Fruit fly (Drosophila melanogaster): Measurements from ENCODE around the gene CG32204.

CG32204 gene

DNA sequence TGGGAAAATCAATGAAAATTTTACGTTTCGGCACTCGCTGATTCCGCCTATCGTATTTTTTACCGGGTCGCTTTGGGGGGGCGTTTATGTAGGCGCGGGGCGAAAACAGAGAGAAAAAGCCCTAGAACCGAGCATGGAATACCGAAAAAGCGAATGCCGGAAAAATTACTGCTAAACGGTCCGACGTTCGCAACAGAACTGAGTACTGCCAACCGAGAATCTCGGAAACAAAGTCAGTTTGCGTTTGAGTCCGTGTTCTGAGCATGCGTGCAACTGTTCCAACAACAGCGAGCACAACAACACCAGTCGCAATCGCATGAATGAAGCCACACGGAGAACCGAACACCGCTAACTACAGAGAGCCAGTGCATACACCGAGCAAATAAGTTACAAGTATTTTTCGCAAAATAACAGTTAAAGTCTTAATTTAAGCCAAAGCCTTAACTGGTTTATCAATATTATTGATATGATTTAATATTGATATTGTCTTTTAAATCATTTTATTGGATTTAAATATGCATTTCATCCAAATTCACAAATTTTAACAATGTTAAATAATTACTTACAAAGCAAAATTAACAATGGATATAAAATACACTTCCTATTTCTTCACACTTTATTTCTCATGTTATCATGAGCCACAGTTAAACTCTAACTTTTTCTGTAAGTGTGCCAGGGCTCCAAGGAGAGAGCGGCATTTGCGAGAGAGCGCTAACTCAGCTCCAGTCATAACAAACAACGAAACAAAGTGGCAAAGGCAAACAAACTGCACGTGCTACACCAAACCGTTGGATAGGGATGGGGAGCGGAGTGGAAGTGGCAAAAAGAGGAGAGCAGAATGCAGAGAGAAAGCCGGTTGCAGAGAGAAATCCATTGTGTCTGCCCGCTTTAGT is 55.3 kb downstream of the CG32204 start, which contains the start of gene CG3961 (continued):
- TF ChIP-seq pros (GFP tag; optimal IDR thresholded peaks at IDR 0.05) (peak; percentile 56), mirr (GFP tag; optimal IDR thresholded peaks at IDR 0.05) (peak; percentile 67), Jarid2 (GFP tag; optimal IDR thresholded peaks at IDR 0.05) (peak; percentile 66), wdn (GFP tag; IDR thresholded peaks at IDR 0.05) (peak; percentile 80), Optix (GFP tag; IDR thresholded peaks at IDR 0.05) (no peak), MESR4 (GFP tag; optimal IDR thresholded peaks at IDR 0.05) (peak; percentile 31), sim (GFP tag; IDR thresholded peaks at IDR 0.05) (peak; percentile 80; the same call in 1 of the 2 replicates), CG6791 (GFP tag; IDR thresholded peaks at IDR 0.05; ENCODE audit: partially characterized antibody) (0 out of 3 replicates have a peak, but pooled peaks have one; percentile 21), CG14710 (tag; optimal IDR thresholded peaks at IDR 0.05) (peak; percentile 98), kni (GFP tag; optimal IDR thresholded peaks at IDR 0.05) (peak; percentile 86), CG34422 (GFP tag; IDR thresholded peaks at IDR 0.05) (peak; percentile 93), esg (GFP tag; conservative IDR thresholded peaks at IDR 0.05) (peak; percentile 94), Dbx (GFP tag; IDR thresholded peaks at IDR 0.05) (peak; percentile 80), chm (GFP tag; IDR thresholded peaks at IDR 0.05) (peak; percentile 83; the same call in 1 of the 2 replicates), bbx (GFP tag; IDR thresholded peaks at IDR 0.05; ENCODE audit: partially characterized antibody) (0 out of 2 replicates have a peak, but pooled peaks have one; percentile 17), h (optimal IDR thresholded peaks at IDR 0.05) (no peak), Dip3 (GFP tag; optimal IDR thresholded peaks at IDR 0.05) (peak; percentile 63), Bgb (GFP tag; IDR thresholded peaks at IDR 0.05; ENCODE audit: partially characterized antibody) (no peak; the same call in 1 of the 2 replicates), zf30C (GFP tag; optimal IDR thresholded peaks at IDR 0.05) (peak; percentile 92), GATAe (GFP tag; conservative IDR thresholded peaks at IDR 0.05) (peak; percentile 66), CG15011 (GFP tag; optimal IDR thresholded peaks at IDR 0.05) (peak; percentile 97), CG12942 (GFP tag; optimal IDR thresholded peaks at IDR 0.05) (peak; percentile 97), crol (GFP tag; IDR thresholded peaks at IDR 0.05) (peak; percentile 97), sens-2 (GFP tag; IDR thresholded peaks at IDR 0.05) (no peak; the same call in 1 of the 2 replicates), Ssrp (tag; optimal IDR thresholded peaks at IDR 0.05) (peak; percentile 99), CG8944 (GFP tag; optimal IDR thresholded peaks at IDR 0.05) (peak; percentile 81), slbo (GFP tag; IDR thresholded peaks at IDR 0.05) (peak; percentile 88), CG34376 (GFP tag; optimal IDR thresholded peaks at IDR 0.05) (peak; percentile 84), ttk (GFP tag; IDR thresholded peaks at IDR 0.05) (peak; percentile 94), Hr78 (GFP tag; optimal IDR thresholded peaks at IDR 0.05) (peak in 1 of 2 experiments; percentile 96), CG18619 (GFP tag; optimal IDR thresholded peaks at IDR 0.05) (peak; percentile 98), CG18011 (GFP tag; optimal IDR thresholded peaks at IDR 0.05) (peak; percentile 82), al (GFP tag; IDR thresholded peaks at IDR 0.05) (peak; percentile 73), inv (GFP tag; IDR thresholded peaks at IDR 0.05; ENCODE audit: partially characterized antibody) (no peak), pnt (GFP tag; optimal IDR thresholded peaks at IDR 0.05) (peak; percentile 83), Tbp (GFP tag; optimal IDR thresholded peaks at IDR 0.05) (no peak), CG10959 (GFP tag; IDR thresholded peaks at IDR 0.05) (peak; percentile 81), CG10654 (GFP tag; optimal IDR thresholded peaks at IDR 0.05) (peak; percentile 95), NFAT (GFP tag; IDR thresholded peaks at IDR 0.05) (no peak), CG17802 (tag; optimal IDR thresholded peaks at IDR 0.05) (peak; percentile 74), mld (GFP tag; IDR thresholded peaks at IDR 0.05; ENCODE audit: partially characterized antibody) (no peak), Xbp1 (GFP tag; optimal IDR thresholded peaks at IDR 0.05) (peak; percentile 98), klu (GFP tag; IDR thresholded peaks at IDR 0.05) (peak; percentile 91), so (GFP tag; IDR thresholded peaks at IDR 0.05) (peak; percentile 95), sisA (GFP tag; IDR thresholded peaks at IDR 0.05) (peak; percentile 89), sima (GFP tag; optimal IDR thresholded peaks at IDR 0.05) (peak; percentile 30), CG7987 (GFP tag; optimal IDR thresholded peaks at IDR 0.05) (peak; percentile 90), CG10147 (GFP tag; optimal IDR thresholded peaks at IDR 0.05) (peak; percentile 97)

Data from whole organism, embryonic.